Worm (Caenorhabditis elegans): ENCODE data around the gene gem-4.

gem-4 gene

DNA sequence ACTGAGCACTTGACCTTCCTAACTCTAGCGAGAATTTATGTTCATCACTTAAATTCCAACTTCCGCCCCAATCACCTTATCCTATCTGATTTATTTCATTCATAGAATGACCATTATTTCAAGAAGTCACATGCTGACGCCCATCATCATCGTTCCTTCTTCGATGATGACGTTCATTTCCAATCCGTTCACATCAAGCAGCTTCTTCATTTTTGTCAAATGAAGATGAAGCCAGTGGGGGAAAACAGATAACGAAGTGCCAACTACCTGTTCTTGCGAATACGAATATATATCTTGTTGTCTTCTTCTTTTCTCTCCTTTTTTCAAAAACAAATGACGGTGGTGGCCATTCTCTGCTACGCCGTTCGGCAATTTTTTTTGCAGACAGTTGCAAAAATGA lies 43.6 kb upstream of the gem-4 start:
- TF ChIP-seq blmp-1 (tag; optimal IDR thresholded peaks at IDR 0.05) = peak; percentile 56
- no peak for TF ChIP-seq nhr-19 (GFP tag; conservative IDR thresholded peaks at IDR 0.05)
- TF ChIP-seq efl-3 (GFP tag; optimal IDR thresholded peaks at IDR 0.05) = no peak

DNA sequence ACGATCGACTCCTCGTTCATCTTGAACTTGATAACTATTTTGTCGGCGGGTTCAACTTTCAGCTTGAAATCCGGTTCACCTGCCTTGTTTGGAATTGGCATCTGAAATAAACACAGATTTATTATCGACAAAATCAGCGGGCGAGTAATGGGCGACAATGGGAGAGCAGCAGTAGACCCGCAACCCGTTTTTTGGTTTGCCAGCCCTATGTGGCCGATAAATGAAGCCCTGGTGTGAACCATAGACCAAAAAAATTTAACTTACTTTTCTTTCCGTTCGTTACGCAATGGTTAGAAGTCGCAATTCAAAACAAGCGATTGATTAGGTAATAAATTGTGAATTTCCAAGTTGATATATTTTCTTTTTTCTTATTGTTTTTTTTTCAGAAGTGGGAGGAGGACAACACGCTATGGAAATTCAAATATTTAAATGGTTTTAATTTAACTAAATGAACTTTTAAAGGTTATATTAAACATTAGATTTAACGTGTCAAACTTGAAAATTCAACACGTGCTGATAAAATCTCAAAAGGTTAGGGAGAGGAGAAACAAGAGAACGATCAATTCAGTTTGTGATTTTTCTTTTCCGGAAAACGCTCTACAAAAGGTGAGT lies 41.6 kb upstream of the gem-4 start, which contains the start of the genes T22B3.3 and alg-3:
Gene T22B3.3 (minus strand): TSS at position 101 of the 612 bp plus-strand sequence.
Gene alg-3 (plus strand): TSS at position 562 of the 612 bp plus-strand sequence.
- TF ChIP-seq nhr-47 (tag; optimal IDR thresholded peaks at IDR 0.05) (no peak), nhr-20 (tag; optimal IDR thresholded peaks at IDR 0.05) (no peak), nhr-11 (tag; optimal IDR thresholded peaks at IDR 0.05) (no peak), ama-1 (optimal IDR thresholded peaks at IDR 0.05) (no peak), ets-5 (GFP tag; IDR thresholded peaks at IDR 0.05) (no peak), grh-1 (GFP tag; IDR thresholded peaks at IDR 0.05) (no peak), snu-23 (GFP tag; optimal IDR thresholded peaks at IDR 0.05) (no peak), lin-39 (tag; optimal IDR thresholded peaks at IDR 0.05) (no peak), nhr-76 (tag; optimal IDR thresholded peaks at IDR 0.05) (no peak), nhr-90 (tag; optimal IDR thresholded peaks at IDR 0.05; ENCODE audit: poor library complexity) (no peak), nhr-84 (tag; optimal IDR thresholded peaks at IDR 0.05) (no peak), pqm-1 (tag; optimal IDR thresholded peaks at IDR 0.05) (no peak), mdl-1 (tag; optimal IDR thresholded peaks at IDR 0.05) (no peak), efl-3 (GFP tag; optimal IDR thresholded peaks at IDR 0.05) (no peak), nhr-71 (tag; optimal IDR thresholded peaks at IDR 0.05) (no peak)

DNA sequence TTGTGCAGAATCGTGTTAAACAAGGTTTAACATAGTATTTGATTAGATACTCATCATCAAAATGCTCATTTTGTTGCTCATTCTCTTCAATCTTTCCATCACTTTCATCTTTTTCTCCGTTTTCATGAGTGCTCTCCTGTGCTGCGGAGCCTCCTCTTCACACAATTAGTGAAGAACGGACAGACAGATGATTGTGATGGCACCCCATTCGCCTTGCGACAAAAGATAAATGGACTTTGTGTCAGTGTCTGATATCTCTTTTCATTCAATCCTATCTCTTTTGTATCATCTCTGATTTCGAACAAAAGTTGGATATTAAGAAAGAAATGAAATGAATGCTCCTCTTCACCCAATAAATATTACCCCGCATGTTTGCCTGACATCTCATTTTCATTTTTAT lies 35.1 kb upstream of the gem-4 start:
- TF ChIP-seq lin-14 (GFP tag; optimal IDR thresholded peaks at IDR 0.05) = peak; percentile 88
- TF ChIP-seq vab-15 (tag; optimal IDR thresholded peaks at IDR 0.05) = no peak
- peak in 1 of 2 experiments; percentile 42 for TF ChIP-seq lsy-2 (tag; optimal IDR thresholded peaks at IDR 0.05)
- peak; percentile 56 for TF ChIP-seq rnt-1 (tag; optimal IDR thresholded peaks at IDR 0.05)
- peak; percentile 82 for TF ChIP-seq pag-3 (tag; optimal IDR thresholded peaks at IDR 0.05; ENCODE audit: borderline replicate concordance, insufficient read depth)
- no peak for TF ChIP-seq pqm-1 (tag; optimal IDR thresholded peaks at IDR 0.05)

DNA sequence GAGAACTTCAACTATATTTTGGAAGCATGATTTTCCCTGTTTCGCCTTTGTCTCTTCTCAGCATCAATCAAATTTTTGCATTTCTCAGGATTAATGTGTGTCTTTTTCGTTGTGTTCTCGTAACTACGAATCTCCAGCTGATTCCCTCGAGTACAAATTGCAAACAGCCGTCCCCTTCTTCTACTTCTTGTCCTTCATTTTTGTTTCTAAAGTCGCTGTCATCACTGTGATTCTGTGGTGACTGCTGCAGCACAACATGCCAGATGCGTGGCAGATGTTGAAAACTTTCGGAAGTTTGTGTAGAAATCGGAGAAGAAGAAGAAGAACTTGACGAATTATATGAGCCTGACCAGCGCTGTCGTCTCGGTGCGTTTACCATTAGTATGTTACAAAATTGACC lies 32.2 kb upstream of the gem-4 start:
- TF ChIP-seq ces-1 (GFP tag; optimal IDR thresholded peaks at IDR 0.05) (no peak), aha-1 (tag; optimal IDR thresholded peaks at IDR 0.05) (no peak), unc-98 (GFP tag; IDR thresholded peaks at IDR 0.05) (no peak), aly-2 (tag; optimal IDR thresholded peaks at IDR 0.05) (no peak), dsc-1 (tag; optimal IDR thresholded peaks at IDR 0.05) (peak; percentile 60), ceh-8 (GFP tag; optimal IDR thresholded peaks at IDR 0.05) (no peak), swsn-7 (tag; optimal IDR thresholded peaks at IDR 0.05) (no peak)

DNA sequence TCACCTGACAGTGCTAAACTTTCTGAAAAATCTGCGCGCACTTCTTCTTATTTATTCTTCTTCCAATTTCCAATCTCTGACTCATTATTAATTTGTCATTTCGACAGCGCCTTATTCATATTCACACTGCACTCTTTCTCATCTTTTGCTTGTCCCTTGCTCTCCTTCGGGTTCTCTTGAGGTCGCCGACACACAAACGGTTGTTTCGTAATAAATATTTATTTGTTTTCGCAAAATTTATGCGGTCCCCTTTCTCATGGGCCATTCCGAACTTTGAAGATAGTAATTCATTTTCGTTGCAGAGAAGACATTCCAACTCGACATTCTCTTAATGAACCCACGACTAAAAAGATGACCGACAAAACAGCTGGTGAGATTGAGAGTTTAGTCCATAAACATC lies 30.7 kb upstream of the gem-4 start, which contains the start of gene magi-1:
Gene magi-1 (plus strand): TSS at position 301 of the 400 bp plus-strand sequence.
- TF ChIP-seq C34B4.2 (tag; optimal IDR thresholded peaks at IDR 0.05) (no peak), swsn-7 (tag; optimal IDR thresholded peaks at IDR 0.05) (no peak), ztf-11 (tag; optimal IDR thresholded peaks at IDR 0.05) (no peak), nhr-20 (tag; optimal IDR thresholded peaks at IDR 0.05) (no peak), C16A3.4 (tag; optimal IDR thresholded peaks at IDR 0.05) (no peak), unc-62 (GFP tag; optimal IDR thresholded peaks at IDR 0.05) (no peak), nhr-84 (tag; optimal IDR thresholded peaks at IDR 0.05) (no peak), lsy-2 (tag; optimal IDR thresholded peaks at IDR 0.05) (no peak), nhr-90 (tag; optimal IDR thresholded peaks at IDR 0.05; ENCODE audit: poor library complexity) (no peak), hlh-17 (GFP tag; optimal IDR thresholded peaks at IDR 0.05; ENCODE audit: borderline replicate concordance) (no peak), nhr-47 (tag; optimal IDR thresholded peaks at IDR 0.05) (no peak), sptf-1 (tag; optimal IDR thresholded peaks at IDR 0.05) (no peak), fkh-10 (GFP tag; optimal IDR thresholded peaks at IDR 0.05) (no peak), lin-14 (GFP tag; optimal IDR thresholded peaks at IDR 0.05) (no peak), unc-30 (tag; optimal IDR thresholded peaks at IDR 0.05) (no peak), efl-3 (GFP tag; optimal IDR thresholded peaks at IDR 0.05) (no peak), xbp-1 (tag; optimal IDR thresholded peaks at IDR 0.05) (no peak), ztf-4 (tag; optimal IDR thresholded peaks at IDR 0.05) (no peak), aly-2 (tag; optimal IDR thresholded peaks at IDR 0.05) (no peak)

Data from whole organism, L1 larva.